Fruit fly (Drosophila melanogaster): ENCODE data around the gene CG15056.

Gene CG15056

DNA sequence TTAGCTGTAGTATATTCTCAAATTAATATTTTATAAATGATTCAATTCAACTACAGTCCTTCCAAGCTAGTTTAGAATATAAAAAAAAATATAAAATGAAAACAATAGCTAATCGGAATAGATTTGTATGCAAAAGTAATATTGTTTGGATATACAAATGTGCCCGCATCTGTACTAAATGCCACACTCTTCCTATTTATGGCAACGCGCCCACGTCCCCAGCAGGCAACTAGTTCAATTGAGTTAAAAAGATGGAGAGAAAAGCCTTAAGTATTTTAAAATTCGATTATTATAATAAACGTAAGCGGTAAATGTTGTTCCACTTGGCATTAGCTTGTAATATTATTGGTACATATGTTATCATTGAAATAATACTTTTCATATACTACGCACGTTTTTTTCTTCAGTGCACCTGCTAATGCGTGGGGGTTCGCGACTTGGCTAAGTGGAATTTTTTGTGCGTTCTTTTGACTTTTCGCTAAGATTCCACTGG lies 9.6 kb upstream of the CG15056 start (continued):
- TF ChIP-seq CG1529 (GFP tag; optimal IDR thresholded peaks at IDR 0.05) (peak; percentile 72), sr (GFP tag; IDR thresholded peaks at IDR 0.05) (peak; percentile 86), Scr (GFP tag; IDR thresholded peaks at IDR 0.05; ENCODE audit: partially characterized antibody) (no peak), gem (tag; optimal IDR thresholded peaks at IDR 0.05) (peak; percentile 87), CG16813 (GFP tag; IDR thresholded peaks at IDR 0.05; ENCODE audit: partially characterized antibody) (no peak), sna (GFP tag; IDR thresholded peaks at IDR 0.05; ENCODE audit: partially characterized antibody) (no peak), zf30C (GFP tag; optimal IDR thresholded peaks at IDR 0.05) (peak; percentile 60), CG10321 (GFP tag; IDR thresholded peaks at IDR 0.05) (no peak), org-1 (GFP tag; optimal IDR thresholded peaks at IDR 0.05) (peak; percentile 39), Poxn (GFP tag; IDR thresholded peaks at IDR 0.05) (no peak), CG10654 (GFP tag; optimal IDR thresholded peaks at IDR 0.05) (peak; percentile 48), bsh (GFP tag; optimal IDR thresholded peaks at IDR 0.05) (peak in 1 of 2 experiments; percentile 81), CG8388 (GFP tag; optimal IDR thresholded peaks at IDR 0.05) (peak; percentile 77), CG18476 (GFP tag; optimal IDR thresholded peaks at IDR 0.05) (peak; percentile 58), jumu (GFP tag; optimal IDR thresholded peaks at IDR 0.05) (no peak), TFAM (GFP tag; optimal IDR thresholded peaks at IDR 0.05) (no peak), CG6854 (GFP tag; optimal IDR thresholded peaks at IDR 0.05) (peak; percentile 40), oc (tag; optimal IDR thresholded peaks at IDR 0.05) (peak; percentile 59), gsb (GFP tag; IDR thresholded peaks at IDR 0.05) (no peak), maf-S (GFP tag; optimal IDR thresholded peaks at IDR 0.05) (no peak), dmrt99B (tag; optimal IDR thresholded peaks at IDR 0.05) (peak; percentile 88), D (optimal IDR thresholded peaks at IDR 0.05) (no peak), D (GFP tag; optimal IDR thresholded peaks at IDR 0.05) (peak; percentile 59), pzg (GFP tag; optimal IDR thresholded peaks at IDR 0.05) (no peak), CG12104 (GFP tag; optimal IDR thresholded peaks at IDR 0.05) (peak; percentile 55), Mrtf (GFP tag; IDR thresholded peaks at IDR 0.05) (0 out of 3 replicates have a peak, but pooled peaks have one; percentile 21), CG10431 (GFP tag; optimal IDR thresholded peaks at IDR 0.05) (peak; percentile 61), CG13296 (GFP tag; optimal IDR thresholded peaks at IDR 0.05) (peak; percentile 21), mld (GFP tag; IDR thresholded peaks at IDR 0.05; ENCODE audit: partially characterized antibody) (no peak), Gsc (GFP tag; IDR thresholded peaks at IDR 0.05) (no peak; the same call in 1 of the 2 replicates), usp (GFP tag; optimal IDR thresholded peaks at IDR 0.05) (no peak), chm (GFP tag; IDR thresholded peaks at IDR 0.05) (no peak), Dek (tag; optimal IDR thresholded peaks at IDR 0.05) (peak; percentile 37), peb (GFP tag; IDR thresholded peaks at IDR 0.05) (peak; percentile 35; the same call in 1 of the 2 replicates), CG34376 (GFP tag; optimal IDR thresholded peaks at IDR 0.05) (no peak), CG33557 (GFP tag; optimal IDR thresholded peaks at IDR 0.05) (no peak), CG17612 (GFP tag; IDR thresholded peaks at IDR 0.05) (no peak), CG3838 (GFP tag; optimal IDR thresholded peaks at IDR 0.05) (no peak), ftz-f1 (GFP tag; optimal IDR thresholded peaks at IDR 0.05) (no peak), gsb-n (tag; optimal IDR thresholded peaks at IDR 0.05) (peak; percentile 49), CG11085 (GFP tag; IDR thresholded peaks at IDR 0.05) (no peak), Eip74EF (GFP tag; optimal IDR thresholded peaks at IDR 0.05) (peak in 1 of 2 experiments; percentile 84), CG2129 (GFP tag; IDR thresholded peaks at IDR 0.05; ENCODE audit: partially characterized antibody) (no peak), CG11247 (GFP tag; IDR thresholded peaks at IDR 0.05) (no peak), Spps (tag; optimal IDR thresholded peaks at IDR 0.05) (peak; percentile 16), CG4617 (GFP tag; optimal IDR thresholded peaks at IDR 0.05; ENCODE audit: borderline replicate concordance) (no peak), CG14860 (GFP tag; IDR thresholded peaks at IDR 0.05; ENCODE audit: partially characterized antibody) (no peak), ems (GFP tag; optimal IDR thresholded peaks at IDR 0.05) (peak; percentile 56), CG15696 (tag; optimal IDR thresholded peaks at IDR 0.05) (no peak), fd102C (GFP tag; optimal IDR thresholded peaks at IDR 0.05) (no peak)
